Worm (Caenorhabditis elegans) whole organism, L1 larva: ENCODE measurements around the gene C02F5.13.

Experiments
- C04F5.9 ChIP-seq: sonication (generic microtip); optimal IDR thresholded peaks from 2 replicates; lab custom pipeline; 2016; ENCODE audit warnings: missing genetic modification characterization, missing compliant biosample characterization
- C16A3.4 ChIP-seq: fragments of 150-350 bp; optimal IDR thresholded peaks from 2 replicates; lab custom pipeline; 2014; ENCODE audit warnings: missing biosample characterization, missing genetic modification characterization
- F16B12.6 ChIP-seq: fragments of 150-350 bp; optimal IDR thresholded peaks from 2 replicates; lab custom pipeline; 2014; ENCODE audit warnings: missing biosample characterization, missing genetic modification characterization
- aha-1 ChIP-seq: fragments of 150-350 bp; optimal IDR thresholded peaks from 2 replicates; lab custom pipeline; 2014; ENCODE audit warnings: missing biosample characterization, missing genetic modification characterization
- aly-2 ChIP-seq: fragments of 150-350 bp; optimal IDR thresholded peaks from 2 replicates; lab custom pipeline; 2014; ENCODE audit warnings: missing biosample characterization, missing genetic modification characterization
- ama-1 ChIP-seq: fragments of 150-350 bp; optimal IDR thresholded peaks from 2 replicates; lab custom pipeline; 2014
- blmp-1 ChIP-seq: fragments of 150-350 bp; optimal IDR thresholded peaks from 2 replicates; lab custom pipeline; 2014; ENCODE audit warnings: missing biosample characterization, missing genetic modification characterization
- ceh-63 ChIP-seq: fragments of 200-800 bp; sonication (Bioruptor generic); optimal IDR thresholded peaks from 2 replicates; lab custom pipeline; 2018; ENCODE audit warnings: mild to moderate bottlenecking, missing genetic modification characterization, missing compliant biosample characterization
- ceh-8 ChIP-seq: fragments of 200-800 bp; sonication (Bioruptor generic); optimal IDR thresholded peaks from 2 replicates; lab custom pipeline; 2018; ENCODE audit warnings: mild to moderate bottlenecking, missing genetic modification characterization, moderate library complexity, missing compliant biosample characterization
- ceh-88 ChIP-seq: fragments of 200-800 bp; sonication (Bioruptor generic); IDR thresholded peaks from 2 replicates; pipeline ENCODE4 v1.3.6; 2022; ENCODE audit warnings: missing genetic modification characterization, missing compliant biosample characterization
- ceh-90 ChIP-seq: sonication (generic microtip); optimal IDR thresholded peaks from 2 replicates; lab custom pipeline; 2016; ENCODE audit warnings: missing genetic modification characterization, missing compliant biosample characterization
- dpl-1 ChIP-seq, 3 experiments: fragments of 150-350 bp in 2 of 3; sonication (generic microtip) in 1 of 3; optimal IDR thresholded peaks; 2 replicates each; lab custom pipeline; 2014 to 2017; ENCODE audit warnings: missing biosample characterization in 3 of 3, missing genetic modification characterization in 3 of 3, missing genetic modification reagents in 3 of 3
- dsc-1 ChIP-seq: sonication (generic microtip); optimal IDR thresholded peaks from 2 replicates; lab custom pipeline; 2016; ENCODE audit warnings: mild to moderate bottlenecking, missing genetic modification characterization, missing compliant biosample characterization
- egl-27 ChIP-seq, 2 experiments: fragments of 150-350 bp in 1 of 2; sonication (generic microtip); optimal IDR thresholded peaks; 3 replicates each; lab custom pipeline; 2017 to 2018; ENCODE audit warnings: missing biosample characterization in 2 of 2, missing genetic modification characterization in 2 of 2, missing genetic modification reagents in 2 of 2
- elt-3 ChIP-seq, 6 experiments: fragments of 150-350 bp in 1 of 6; sonication (generic microtip); optimal IDR thresholded peaks; 2 replicates each; lab custom pipeline; 2017 to 2018; ENCODE audit warnings: missing biosample characterization in 6 of 6, missing genetic modification characterization in 6 of 6, inconsistent platforms in 1 of 6
- ets-5 ChIP-seq: fragments of 200-800 bp; sonication (Bioruptor generic); IDR thresholded peaks from 2 replicates; pipeline ENCODE4 v1.3.6; 2022; ENCODE audit warnings: missing genetic modification characterization, missing compliant biosample characterization
- fkh-10 ChIP-seq: sonication (generic microtip); optimal IDR thresholded peaks from 2 replicates; lab custom pipeline; 2017; ENCODE audit warnings: missing biosample characterization, missing genetic modification reagents, missing genetic modification characterization
- fkh-4 ChIP-seq: sonication (generic microtip); optimal IDR thresholded peaks from 2 replicates; lab custom pipeline; 2016; ENCODE audit warnings: missing compliant biosample characterization, missing genetic modification characterization, borderline replicate concordance
- fkh-8 ChIP-seq: sonication (generic microtip); optimal IDR thresholded peaks from 2 replicates; lab custom pipeline; 2016; ENCODE audit warnings: mild to moderate bottlenecking, missing genetic modification characterization, missing compliant biosample characterization
- grh-1 ChIP-seq: fragments of 200-800 bp; sonication (Bioruptor generic); IDR thresholded peaks from 2 replicates; pipeline ENCODE4 v1.3.6; 2022; ENCODE audit warnings: missing genetic modification reagents, missing genetic modification characterization, missing compliant biosample characterization
- hlh-17 ChIP-seq: fragments of 200-800 bp; sonication (Bioruptor generic); optimal IDR thresholded peaks from 2 replicates; lab custom pipeline; 2018; ENCODE audit warnings: missing genetic modification characterization, mild to moderate bottlenecking, missing compliant biosample characterization, moderate library complexity, borderline replicate concordance
- hlh-4 ChIP-seq: sonication (generic microtip); optimal IDR thresholded peaks from 2 replicates; lab custom pipeline; 2016; ENCODE audit warnings: mild to moderate bottlenecking, missing genetic modification characterization, missing compliant biosample characterization
- irx-1 ChIP-seq: sonication (generic microtip); optimal IDR thresholded peaks from 2 replicates; lab custom pipeline; 2016; ENCODE audit warnings: missing genetic modification characterization, missing compliant biosample characterization
- isw-1 ChIP-seq: fragments of 200-800 bp; sonication (Bioruptor generic); IDR thresholded peaks from 2 replicates; pipeline ENCODE4 v1.3.6; 2022; ENCODE audit warnings: missing genetic modification characterization, missing compliant biosample characterization
- jun-1 ChIP-seq: fragments of 150-350 bp; optimal IDR thresholded peaks from 2 replicates; lab custom pipeline; 2014; ENCODE audit warnings: missing biosample characterization, missing genetic modification reagents, missing genetic modification characterization
- lin-14 ChIP-seq: fragments of 200-800 bp; sonication (Bioruptor generic); optimal IDR thresholded peaks from 2 replicates; lab custom pipeline; 2018; ENCODE audit warnings: mild to moderate bottlenecking, missing genetic modification characterization, moderate library complexity, missing compliant biosample characterization
- lin-15B ChIP-seq: fragments of 150-350 bp; sonication (generic microtip); optimal IDR thresholded peaks from 3 replicates; lab custom pipeline; 2014; ENCODE audit warnings: missing biosample characterization, missing genetic modification characterization
- lin-35 ChIP-seq, 2 experiments: fragments of 150-350 bp; optimal IDR thresholded peaks; 2 replicates each; lab custom pipeline; 2014; ENCODE audit warnings: missing biosample characterization in 2 of 2, missing genetic modification characterization in 2 of 2, missing genetic modification reagents in 2 of 2
- lsy-2 ChIP-seq, 2 experiments: fragments of 150-350 bp; optimal IDR thresholded peaks; 2 replicates each; lab custom pipeline; 2014; ENCODE audit warnings: missing biosample characterization in 2 of 2, missing genetic modification characterization in 2 of 2
- mab-9 ChIP-seq: fragments of 200-800 bp; sonication (Bioruptor generic); IDR thresholded peaks from 2 replicates; pipeline ENCODE4 v1.3.6; 2022; ENCODE audit warnings: missing genetic modification reagents, missing genetic modification characterization, missing compliant biosample characterization
- mef-2 ChIP-seq: fragments of 150-350 bp; optimal IDR thresholded peaks from 2 replicates; lab custom pipeline; 2014; ENCODE audit warnings: missing biosample characterization, missing genetic modification characterization
- mep-1 ChIP-seq: fragments of 150-350 bp; optimal IDR thresholded peaks from 2 replicates; lab custom pipeline; 2014; ENCODE audit warnings: missing biosample characterization, missing genetic modification characterization
- nhr-237 ChIP-seq: fragments of 150-350 bp; optimal IDR thresholded peaks from 2 replicates; lab custom pipeline; 2014; ENCODE audit warnings: missing biosample characterization, missing genetic modification characterization
- nhr-71 ChIP-seq: sonication (generic microtip); optimal IDR thresholded peaks from 2 replicates; lab custom pipeline; 2016; ENCODE audit warnings: mild to moderate bottlenecking, missing genetic modification characterization, moderate library complexity, missing compliant biosample characterization
- nhr-76 ChIP-seq: sonication (generic microtip); optimal IDR thresholded peaks from 2 replicates; lab custom pipeline; 2017; ENCODE audit warnings: missing biosample characterization, missing genetic modification characterization
- nhr-84 ChIP-seq: sonication (generic microtip); optimal IDR thresholded peaks from 2 replicates; lab custom pipeline; 2017; ENCODE audit warnings: missing biosample characterization, missing genetic modification characterization
- nhr-90 ChIP-seq: sonication (generic microtip); optimal IDR thresholded peaks from 2 replicates; lab custom pipeline; 2016; ENCODE audit warnings: mild to moderate bottlenecking, missing genetic modification characterization, missing compliant biosample characterization; ENCODE audit not compliant: poor library complexity
- pag-3 ChIP-seq: sonication (generic microtip); optimal IDR thresholded peaks from 2 replicates; lab custom pipeline; 2017; ENCODE audit warnings: missing genetic modification characterization, mild to moderate bottlenecking, missing compliant biosample characterization, antibody characterized with exemption, borderline replicate concordance; ENCODE audit not compliant: insufficient read depth
- rnt-1 ChIP-seq: sonication (generic microtip); optimal IDR thresholded peaks from 2 replicates; lab custom pipeline; 2016; ENCODE audit warnings: mild to moderate bottlenecking, missing genetic modification characterization, moderate library complexity, missing compliant biosample characterization
- snu-23 ChIP-seq: sonication (generic microtip); optimal IDR thresholded peaks from 2 replicates; lab custom pipeline; 2016; ENCODE audit warnings: missing genetic modification characterization, missing compliant biosample characterization
- sup-37 ChIP-seq: fragments of 200-800 bp; sonication (Bioruptor generic); optimal IDR thresholded peaks from 2 replicates; lab custom pipeline; 2018; ENCODE audit warnings: mild to moderate bottlenecking, missing genetic modification characterization, missing compliant biosample characterization
- swsn-7 ChIP-seq: sonication (generic microtip); optimal IDR thresholded peaks from 2 replicates; lab custom pipeline; 2016; ENCODE audit warnings: missing genetic modification characterization, missing compliant biosample characterization
- tlp-1 ChIP-seq: fragments of 150-350 bp; optimal IDR thresholded peaks from 2 replicates; lab custom pipeline; 2014; ENCODE audit warnings: missing biosample characterization, missing genetic modification characterization
- unc-130 ChIP-seq: fragments of 150-350 bp; optimal IDR thresholded peaks from 2 replicates; lab custom pipeline; 2017; ENCODE audit warnings: missing biosample characterization, missing genetic modification characterization, inconsistent platforms
- unc-30 ChIP-seq: sonication (generic microtip); optimal IDR thresholded peaks from 2 replicates; lab custom pipeline; 2017; ENCODE audit warnings: missing biosample characterization, missing genetic modification characterization
- unc-86 ChIP-seq: sonication (generic microtip); optimal IDR thresholded peaks from 2 replicates; lab custom pipeline; 2016; ENCODE audit warnings: missing genetic modification characterization, missing compliant biosample characterization
- vab-15 ChIP-seq: sonication (generic microtip); optimal IDR thresholded peaks from 2 replicates; lab custom pipeline; 2017; ENCODE audit warnings: missing genotype, mild to moderate bottlenecking, missing genetic modification characterization, missing compliant biosample characterization
- zag-1 ChIP-seq: fragments of 150-350 bp; optimal IDR thresholded peaks from 2 replicates; lab custom pipeline; 2014; ENCODE audit warnings: missing biosample characterization, missing genetic modification characterization
- zip-4 ChIP-seq: fragments of 200-800 bp; sonication (Bioruptor generic); optimal IDR thresholded peaks from 2 replicates; lab custom pipeline; 2018; ENCODE audit warnings: mild to moderate bottlenecking, missing genetic modification characterization, moderate library complexity, missing compliant biosample characterization
- ztf-11 ChIP-seq, 2 experiments: sonication (generic microtip); optimal IDR thresholded peaks; 2 replicates each; lab custom pipeline; 2016 to 2017; ENCODE audit warnings: missing genetic modification characterization in 2 of 2, missing biosample characterization in 1 of 2, missing compliant biosample characterization in 1 of 2

The C02F5.13 gene

ce11 chrIII:8250007-8250683 lies 3.0 kb downstream of the C02F5.13 start, which contains the start of gene knl-1 (continued):
- TF ChIP-seq tlp-1 (tag; lab: Kevin White, UChicago) (no peak), ama-1 (no peak), aha-1 (tag; lab: Kevin White, UChicago) (no peak), lin-14 (GFP tag; lab: Kevin White, UChicago) (peak; percentile 46), mef-2 (tag; lab: Kevin White, UChicago) (no peak), dpl-1 (GFP tag; optimal IDR thresholded peaks at IDR 0.05; lab: Kevin White, UChicago) (peak; percentile 80 to 89 (median 81)), zag-1 (tag; lab: Kevin White, UChicago) (no peak), mab-9 (GFP tag; lab: Robert Waterston, UW) (no peak), unc-86 (tag; lab: Kevin White, UChicago) (no peak), lin-15B (tag; lab: Kevin White, UChicago) (peak; percentile 74), hlh-17 (GFP tag; lab: Kevin White, UChicago) (no peak), fkh-10 (GFP tag; lab: Kevin White, UChicago) (no peak), ceh-63 (GFP tag; lab: Kevin White, UChicago) (no peak), jun-1 (no peak), zip-4 (GFP tag; lab: Kevin White, UChicago) (no peak), nhr-90 (tag; lab: Kevin White, UChicago) (peak; percentile 25), aly-2 (tag; lab: Kevin White, UChicago) (no peak), elt-3 (tag; optimal IDR thresholded peaks at IDR 0.05; lab: Kevin White, UChicago) (peak in 1 of 6 experiments; percentile 22), F16B12.6 (tag; lab: Kevin White, UChicago) (peak; percentile 42), ztf-11 (tag; optimal IDR thresholded peaks at IDR 0.05; lab: Kevin White, UChicago) (no peak), lin-35 (GFP tag; optimal IDR thresholded peaks at IDR 0.05; lab: Kevin White, UChicago) (peak; percentile 77 to 94), irx-1 (tag; lab: Kevin White, UChicago) (no peak), hlh-4 (no peak), grh-1 (GFP tag; lab: Robert Waterston, UW) (no peak), ceh-88 (GFP tag; lab: Robert Waterston, UW) (no peak), fkh-4 (tag; lab: Kevin White, UChicago) (peak; percentile 5), vab-15 (tag; lab: Kevin White, UChicago) (peak; percentile 17), dsc-1 (no peak), rnt-1 (tag; lab: Kevin White, UChicago) (peak; percentile 65), fkh-8 (tag; lab: Kevin White, UChicago) (peak; percentile 19), C16A3.4 (tag; lab: Kevin White, UChicago) (peak; percentile 82), nhr-237 (tag; lab: Kevin White, UChicago) (peak; percentile 2), swsn-7 (tag; lab: Kevin White, UChicago) (peak; percentile 17), blmp-1 (peak; percentile 72), unc-130 (tag; lab: Kevin White, UChicago) (no peak), unc-30 (tag; lab: Kevin White, UChicago) (no peak), egl-27 (tag; optimal IDR thresholded peaks at IDR 0.05; lab: Kevin White, UChicago) (no peak), C04F5.9 (tag; lab: Kevin White, UChicago) (no peak), sup-37 (GFP tag; lab: Kevin White, UChicago) (no peak), pag-3 (tag; lab: Kevin White, UChicago) (no peak), isw-1 (GFP tag; lab: Robert Waterston, UW) (no peak; the same call in 1 of the 2 replicates), lsy-2 (tag; optimal IDR thresholded peaks at IDR 0.05; lab: Kevin White, UChicago) (peak; percentile 28 to 82), ceh-90 (tag; lab: Kevin White, UChicago) (no peak), ets-5 (GFP tag; lab: Robert Waterston, UW) (no peak), nhr-76 (tag; lab: Kevin White, UChicago) (no peak), ceh-8 (no peak), mep-1 (tag; lab: Kevin White, UChicago) (peak; percentile 69), nhr-84 (tag; lab: Kevin White, UChicago) (no peak), nhr-71 (tag; lab: Kevin White, UChicago) (no peak), snu-23 (GFP tag; lab: Kevin White, UChicago) (peak; percentile 50)
